Worm (Caenorhabditis elegans) whole organism, L3 larva: ENCODE results near the gene C28D4.18.

Experiments used
- lin-15B ChIP-seq: fragments of 150-350 bp; optimal IDR thresholded peaks from 2 replicates; lab custom pipeline; 2014; ENCODE audit warnings: missing biosample characterization, missing genetic modification characterization
- ztf-4 ChIP-seq: fragments of 150-350 bp; optimal IDR thresholded peaks from 2 replicates; lab custom pipeline; 2014; ENCODE audit warnings: missing biosample characterization, missing genetic modification characterization

DNA sequence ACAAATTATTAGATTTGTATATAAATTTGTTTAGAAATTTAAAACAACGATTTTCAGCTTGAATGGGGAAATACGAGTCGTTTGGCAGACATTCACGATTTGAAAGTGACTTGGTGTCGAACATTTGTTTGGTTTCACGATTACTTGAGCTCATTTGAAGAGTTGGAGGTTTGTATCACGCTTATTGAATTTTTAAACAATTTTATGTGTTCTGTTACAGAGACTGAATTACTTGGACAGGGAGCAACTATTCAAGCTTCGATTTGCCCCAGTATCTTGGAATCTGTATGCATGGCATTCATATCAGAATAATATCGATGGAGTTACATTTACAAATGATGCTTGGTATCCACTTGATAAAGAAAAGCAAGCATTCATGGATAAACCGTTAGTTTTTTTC lies 2.1 kb downstream of the C28D4.18 start:
- no peak for TF ChIP-seq lin-15B (tag; lab: Kevin White, UChicago)
- TF ChIP-seq ztf-4 = no peak
